Worm (Caenorhabditis elegans): Measurements from ENCODE around the gene F26F4.8.

The F26F4.8 gene

DNA sequence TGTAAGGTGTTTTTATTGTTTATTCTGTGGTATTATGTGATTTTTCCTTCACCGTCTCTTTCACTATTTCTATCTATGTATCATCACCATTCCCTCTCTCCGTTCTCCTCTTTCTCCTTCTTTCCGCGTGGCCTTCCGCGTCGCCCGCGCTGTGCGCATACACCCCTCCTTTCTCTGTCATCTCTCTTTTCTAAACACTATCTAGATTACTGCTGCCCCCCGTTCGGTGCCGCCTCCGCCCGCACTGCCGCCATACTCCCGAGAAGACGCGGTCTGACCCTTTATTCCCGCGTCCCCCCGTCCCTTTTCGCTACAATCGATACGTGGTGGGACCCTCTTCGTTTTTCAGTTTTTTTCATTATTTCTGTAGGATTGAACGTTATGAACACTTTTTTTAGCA lies 43.4 kb upstream of the F26F4.8 start (continued):
- TF ChIP-seq zfp-3 (GFP tag; conservative IDR thresholded peaks at IDR 0.05) = no peak
- no peak for TF ChIP-seq daf-8 (GFP tag; IDR thresholded peaks at IDR 0.05)
- no peak for TF ChIP-seq ctbp-1 (GFP tag; IDR thresholded peaks at IDR 0.05)
- no peak for TF ChIP-seq rbr-2 (tag; optimal IDR thresholded peaks at IDR 0.05)
- no peak for TF ChIP-seq F26F4.8 (GFP tag; conservative IDR thresholded peaks at IDR 0.05)
- TF ChIP-seq attf-4 (tag; optimal IDR thresholded peaks at IDR 0.05) = no peak
- no peak for TF ChIP-seq lsy-2 (tag; optimal IDR thresholded peaks at IDR 0.05)
- no peak for TF ChIP-seq jun-1 (tag; optimal IDR thresholded peaks at IDR 0.05)
- TF ChIP-seq zip-2 (tag; optimal IDR thresholded peaks at IDR 0.05) = no peak
- no peak for TF ChIP-seq arid-1 (GFP tag; conservative IDR thresholded peaks at IDR 0.05)
- TF ChIP-seq hlh-11 (tag; optimal IDR thresholded peaks at IDR 0.05) = peak; percentile 47
- TF ChIP-seq aly-2 (tag; optimal IDR thresholded peaks at IDR 0.05) = no peak
- no peak for TF ChIP-seq F37D6.2 (tag; optimal IDR thresholded peaks at IDR 0.05)
- no peak for TF ChIP-seq egl-27 (tag; optimal IDR thresholded peaks at IDR 0.05)
- no peak for TF ChIP-seq dve-1 (tag; optimal IDR thresholded peaks at IDR 0.05; ENCODE audit: insufficient read depth)
- TF ChIP-seq nhr-42 (GFP tag; IDR thresholded peaks at IDR 0.05) = no peak
- no peak for TF ChIP-seq tag-97 (GFP tag; IDR thresholded peaks at IDR 0.05)
- TF ChIP-seq dmd-9 (GFP tag; IDR thresholded peaks at IDR 0.05) = no peak
- TF ChIP-seq cey-2 (tag; optimal IDR thresholded peaks at IDR 0.05; ENCODE audit: borderline replicate concordance, insufficient read depth) = no peak
- no peak for TF ChIP-seq zfp-2 (tag; optimal IDR thresholded peaks at IDR 0.05)
- no peak for TF ChIP-seq nhr-25 (tag; optimal IDR thresholded peaks at IDR 0.05; ENCODE audit: borderline replicate concordance, insufficient read depth)
- TF ChIP-seq snpc-1.2 (GFP tag; IDR thresholded peaks at IDR 0.05) = 0 out of 2 replicates have a peak, but pooled peaks have one; percentile 17
- no peak for TF ChIP-seq dmd-8 (GFP tag; IDR thresholded peaks at IDR 0.05)
- no peak for TF ChIP-seq ceh-62 (tag; optimal IDR thresholded peaks at IDR 0.05)
- TF ChIP-seq ceh-28 (tag; optimal IDR thresholded peaks at IDR 0.05) = no peak
- peak; percentile 30 for TF ChIP-seq mxl-3 (GFP tag; optimal IDR thresholded peaks at IDR 0.05)
- no peak for TF ChIP-seq snpc-4 (tag; optimal IDR thresholded peaks at IDR 0.05)
- TF ChIP-seq daf-16 (GFP tag; optimal IDR thresholded peaks at IDR 0.05) = no peak
- TF ChIP-seq daf-16 (tag; optimal IDR thresholded peaks at IDR 0.05) = peak; percentile 29
- no peak for TF ChIP-seq dmd-6 (GFP tag; IDR thresholded peaks at IDR 0.05)
- TF ChIP-seq aha-1 (tag) = peak; percentile 97
- TF ChIP-seq mxl-2 (GFP tag; conservative IDR thresholded peaks at IDR 0.05) = no peak

DNA sequence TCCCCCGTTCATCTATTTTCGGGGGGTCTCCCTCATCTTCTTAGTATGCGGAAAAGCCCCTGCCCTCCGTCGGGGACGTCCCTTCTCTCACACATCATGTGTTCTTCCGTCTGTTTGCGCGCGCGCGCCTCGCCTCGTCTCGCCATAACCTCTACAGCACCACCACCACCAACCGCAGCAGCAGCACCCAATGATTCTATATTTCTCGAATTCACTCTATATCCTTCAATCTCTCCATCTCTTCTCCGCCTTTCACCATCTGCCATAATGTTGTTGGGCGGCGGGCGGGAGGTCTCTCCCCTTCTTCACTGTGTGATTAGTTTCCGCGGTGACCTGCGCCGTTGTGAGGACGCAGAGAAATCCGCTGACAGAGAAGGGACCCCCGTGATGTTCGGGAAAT lies 42.1 kb upstream of the F26F4.8 start:
- TF ChIP-seq nhr-48 (tag; optimal IDR thresholded peaks at IDR 0.05) (no peak), Y105C5A.15 (GFP tag; IDR thresholded peaks at IDR 0.05) (no peak), set-16 (GFP tag; IDR thresholded peaks at IDR 0.05) (peak; percentile 82), mxl-3 (GFP tag; optimal IDR thresholded peaks at IDR 0.05) (no peak), zip-2 (tag; optimal IDR thresholded peaks at IDR 0.05) (no peak), pqm-1 (tag; optimal IDR thresholded peaks at IDR 0.05) (no peak), snpc-4 (tag; optimal IDR thresholded peaks at IDR 0.05) (no peak), egl-43 (GFP tag; IDR thresholded peaks at IDR 0.05) (peak; percentile 42; the same call in 1 of the 2 replicates), spr-3 (GFP tag; optimal IDR thresholded peaks at IDR 0.05) (no peak), cey-2 (tag; optimal IDR thresholded peaks at IDR 0.05; ENCODE audit: borderline replicate concordance, insufficient read depth) (no peak), nhr-77 (tag; optimal IDR thresholded peaks at IDR 0.05) (no peak), nhr-42 (GFP tag; IDR thresholded peaks at IDR 0.05) (0 out of 2 replicates have a peak, but pooled peaks have one; percentile 27), gei-8 (GFP tag; optimal IDR thresholded peaks at IDR 0.05) (peak; percentile 11), F26F4.8 (GFP tag; conservative IDR thresholded peaks at IDR 0.05) (no peak), dpl-1 (GFP tag; optimal IDR thresholded peaks at IDR 0.05) (no peak), ctbp-1 (GFP tag; IDR thresholded peaks at IDR 0.05) (0 out of 2 replicates have a peak, but pooled peaks have one; percentile 30), hmg-1.1 (GFP tag; IDR thresholded peaks at IDR 0.05) (peak; percentile 38; the same call in 1 of the 2 replicates), ceh-32 (tag; optimal IDR thresholded peaks at IDR 0.05; ENCODE audit: poor library complexity) (no peak), hlh-11 (tag; optimal IDR thresholded peaks at IDR 0.05) (peak; percentile 36), mdl-1 (tag; optimal IDR thresholded peaks at IDR 0.05) (peak; percentile 11 to 34), egl-27 (tag; optimal IDR thresholded peaks at IDR 0.05) (no peak), unc-39 (tag; optimal IDR thresholded peaks at IDR 0.05) (no peak), Y48G9A.11 (GFP tag; IDR thresholded peaks at IDR 0.05) (0 out of 2 replicates have a peak, but pooled peaks have one; percentile 10), daf-8 (GFP tag; IDR thresholded peaks at IDR 0.05) (no peak), nhr-111 (GFP tag; optimal IDR thresholded peaks at IDR 0.05) (no peak), nhr-11 (tag; optimal IDR thresholded peaks at IDR 0.05) (no peak), unc-62 (GFP tag; optimal IDR thresholded peaks at IDR 0.05 in 1 of 2) (no peak), unc-62 (tag; optimal IDR thresholded peaks at IDR 0.05) (no peak), rbr-2 (tag; optimal IDR thresholded peaks at IDR 0.05) (peak; percentile 23)
